Worm (Caenorhabditis elegans) whole organism, late embryonic: ENCODE measurements around the gene F54D12.2.

Experiments
- T23F11.4 ChIP-seq: fragments of 200-800 bp; sonication (Bioruptor generic); optimal IDR thresholded peaks from 2 replicates; lab custom pipeline; 2018; ENCODE audit warnings: mild to moderate bottlenecking, missing genetic modification characterization, missing compliant biosample characterization
- lin-11 ChIP-seq: fragments of 200-800 bp; sonication (Bioruptor generic); optimal IDR thresholded peaks from 2 replicates; lab custom pipeline; 2018; ENCODE audit warnings: mild to moderate bottlenecking, missing genetic modification characterization, missing compliant biosample characterization
- nfya-1 ChIP-seq: sonication (generic microtip); optimal IDR thresholded peaks from 2 replicates; lab custom pipeline; 2017; ENCODE audit warnings: missing genetic modification characterization, mild to moderate bottlenecking, missing compliant biosample characterization, antibody characterized with exemption, moderate library complexity
- unc-86 ChIP-seq: sonication (generic microtip); optimal IDR thresholded peaks from 2 replicates; lab custom pipeline; 2016; ENCODE audit warnings: missing genetic modification characterization, missing compliant biosample characterization

ce11 chrII:1420806-1421463 is 22.4 kb downstream of the F54D12.2 start:
- TF ChIP-seq unc-86 (tag; lab: Kevin White, UChicago) (no peak), T23F11.4 (GFP tag; lab: Kevin White, UChicago) (no peak), lin-11 (tag; lab: Kevin White, UChicago) (no peak), nfya-1 (no peak)
